Worm (Caenorhabditis elegans): ENCODE measurements around the gene C06H5.14.
A peak's percentile ranks its signal among the peaks of the same experiment; 100 is the strongest.

C06H5.14 gene

DNA sequence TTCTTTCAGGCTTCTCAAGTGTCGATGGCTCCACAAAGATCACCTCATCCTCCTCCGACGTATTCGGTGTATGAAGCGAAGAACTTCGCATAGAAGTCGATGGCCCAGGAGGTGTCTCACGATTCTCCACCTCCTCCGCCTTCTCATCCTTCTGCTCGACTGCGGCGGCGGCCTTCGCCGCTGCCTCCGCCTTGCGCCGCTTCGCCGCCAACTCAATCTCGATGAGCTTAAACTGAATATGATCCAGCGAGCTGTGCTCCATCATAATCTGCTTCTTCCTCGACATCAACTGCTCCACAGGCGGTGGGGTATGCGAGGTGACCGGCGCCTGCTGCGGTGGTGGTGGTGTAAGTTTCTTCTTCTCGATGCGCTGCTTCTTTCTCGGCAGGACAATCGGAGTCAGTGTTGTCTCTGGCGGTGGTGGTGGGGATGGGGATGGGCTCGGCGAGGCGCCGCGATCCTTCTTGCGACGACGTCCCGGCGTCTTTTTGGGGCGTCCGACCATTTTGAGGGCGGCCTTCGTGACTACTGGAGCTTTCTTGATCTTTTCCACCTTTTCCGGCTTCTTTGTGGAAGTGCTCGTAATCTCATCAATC is 40.0 kb downstream of the C06H5.14 start:
- TF ChIP-seq ets-7 (tag; optimal IDR thresholded peaks at IDR 0.05) (no peak), sea-1 (GFP tag; conservative IDR thresholded peaks at IDR 0.05) (0 out of 2 replicates have a peak, but pooled peaks have one; percentile 17), hnd-1 (tag; optimal IDR thresholded peaks at IDR 0.05) (no peak), B0310.2 (tag; optimal IDR thresholded peaks at IDR 0.05) (no peak), hmbx-1 (tag; optimal IDR thresholded peaks at IDR 0.05) (no peak), flt-1 (GFP tag; IDR thresholded peaks at IDR 0.05) (no peak), tbx-37 (GFP tag; conservative IDR thresholded peaks at IDR 0.05) (no peak), tra-4 (tag; optimal IDR thresholded peaks at IDR 0.05) (no peak)

ce11 chrV:17944849-17945452 is 41.0 kb downstream of the C06H5.14 start:
- TF ChIP-seq scrt-1 (GFP tag; IDR thresholded peaks at IDR 0.05): 0 out of 2 replicates have a peak, but pooled peaks have one; percentile 23
- no peak for TF ChIP-seq ceh-36 (tag; optimal IDR thresholded peaks at IDR 0.05)

ce11 chrV:17945460-17945859 is 41.5 kb downstream of the C06H5.14 start:
- TF ChIP-seq hnd-1 (tag; optimal IDR thresholded peaks at IDR 0.05) (no peak), tbx-11 (GFP tag; IDR thresholded peaks at IDR 0.05) (no peak), hmbx-1 (tag; optimal IDR thresholded peaks at IDR 0.05) (no peak), sea-1 (GFP tag; conservative IDR thresholded peaks at IDR 0.05) (0 out of 2 replicates have a peak, but pooled peaks have one; percentile 5)

ce11 chrV:17947266-17947665 is 43.3 kb downstream of the C06H5.14 start:
- TF ChIP-seq hmg-4 (GFP tag; optimal IDR thresholded peaks at IDR 0.05): no peak
- TF ChIP-seq B0310.2 (tag; optimal IDR thresholded peaks at IDR 0.05): no peak
- TF ChIP-seq tbx-11 (GFP tag; IDR thresholded peaks at IDR 0.05): no peak
- no peak for TF ChIP-seq scrt-1 (GFP tag; IDR thresholded peaks at IDR 0.05)
- no peak for TF ChIP-seq hmbx-1 (tag; optimal IDR thresholded peaks at IDR 0.05)
- TF ChIP-seq sea-1 (GFP tag; conservative IDR thresholded peaks at IDR 0.05): no peak
- no peak for TF ChIP-seq ceh-36 (tag; optimal IDR thresholded peaks at IDR 0.05)
- no peak for TF ChIP-seq ceh-13 (GFP tag; optimal IDR thresholded peaks at IDR 0.05)
- TF ChIP-seq tra-4 (tag; optimal IDR thresholded peaks at IDR 0.05): no peak
- no peak for TF ChIP-seq hnd-1 (tag; optimal IDR thresholded peaks at IDR 0.05)
- no peak for TF ChIP-seq pes-1 (GFP tag; IDR thresholded peaks at IDR 0.05)
- TF ChIP-seq flt-1 (GFP tag; IDR thresholded peaks at IDR 0.05): no peak
- TF ChIP-seq ets-7 (tag; optimal IDR thresholded peaks at IDR 0.05): no peak

DNA sequence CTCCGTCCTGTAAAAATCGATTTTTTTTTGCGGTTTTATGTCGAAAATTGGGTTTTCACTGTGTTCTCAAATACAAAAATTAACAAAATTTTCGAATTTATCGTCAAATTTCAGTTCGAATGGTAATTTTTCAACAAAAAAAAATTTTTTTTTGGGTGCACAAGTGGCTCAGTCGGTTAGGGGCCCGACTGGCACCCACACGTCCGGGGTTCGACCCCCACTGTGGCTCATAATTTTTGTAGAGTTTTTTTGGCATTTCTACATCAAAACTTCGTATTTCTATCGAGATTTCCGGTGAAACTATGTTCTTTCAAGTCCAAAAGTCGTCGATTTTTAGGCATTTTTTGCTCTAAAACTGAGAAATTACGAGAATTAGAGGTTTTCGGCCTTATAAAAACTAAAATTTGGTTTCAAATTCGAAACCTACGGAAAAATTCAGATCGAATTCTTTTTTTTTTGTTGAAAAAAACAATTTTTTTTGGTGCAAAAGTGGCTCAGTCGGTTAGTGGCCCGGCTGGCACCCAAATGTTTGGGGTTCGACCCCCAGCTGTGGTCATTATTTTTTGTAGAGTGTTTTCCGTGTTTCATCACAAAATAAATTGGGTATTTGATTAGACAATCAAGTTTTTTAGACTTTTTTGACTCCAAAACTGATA is 44.2 kb downstream of the C06H5.14 start:
- TF ChIP-seq hmbx-1 (tag; optimal IDR thresholded peaks at IDR 0.05) (no peak), tbx-11 (GFP tag; IDR thresholded peaks at IDR 0.05) (no peak), flt-1 (GFP tag; IDR thresholded peaks at IDR 0.05) (no peak), tra-4 (tag; optimal IDR thresholded peaks at IDR 0.05) (no peak), ets-7 (tag; optimal IDR thresholded peaks at IDR 0.05) (no peak), ceh-36 (tag; optimal IDR thresholded peaks at IDR 0.05) (no peak), hmg-4 (GFP tag; optimal IDR thresholded peaks at IDR 0.05) (no peak), hnd-1 (tag; optimal IDR thresholded peaks at IDR 0.05) (no peak), F13C5.2 (tag; optimal IDR thresholded peaks at IDR 0.05) (no peak), aly-1 (tag; optimal IDR thresholded peaks at IDR 0.05) (no peak), B0310.2 (tag; optimal IDR thresholded peaks at IDR 0.05) (no peak), sea-1 (GFP tag; conservative IDR thresholded peaks at IDR 0.05) (no peak), ceh-13 (GFP tag; optimal IDR thresholded peaks at IDR 0.05) (no peak), ama-1 (optimal IDR thresholded peaks at IDR 0.05) (no peak), pes-1 (GFP tag; IDR thresholded peaks at IDR 0.05) (no peak), scrt-1 (GFP tag; IDR thresholded peaks at IDR 0.05) (no peak)

ce11 chrV:17949093-17949492 is 45.2 kb downstream of the C06H5.14 start, which contains the start of gene dpy-21:
Gene dpy-21 (minus strand): TSS chrV:17949193.
- TF ChIP-seq ceh-13 (GFP tag; optimal IDR thresholded peaks at IDR 0.05): no peak
- no peak for TF ChIP-seq aly-1 (tag; optimal IDR thresholded peaks at IDR 0.05)
- no peak for TF ChIP-seq sea-1 (GFP tag; conservative IDR thresholded peaks at IDR 0.05)
- TF ChIP-seq scrt-1 (GFP tag; IDR thresholded peaks at IDR 0.05): no peak
- TF ChIP-seq tbx-37 (GFP tag; conservative IDR thresholded peaks at IDR 0.05): no peak

ce11 chrV:17951172-17951999 is 47.5 kb downstream of the C06H5.14 start, which contains the start of gene Y59A8B.24:
Gene Y59A8B.24 (plus strand): TSS chrV:17951949.
- TF ChIP-seq hmg-4 (GFP tag; optimal IDR thresholded peaks at IDR 0.05) (peak; percentile 78), flt-1 (GFP tag; IDR thresholded peaks at IDR 0.05) (peak; percentile 37; the same call in 1 of the 2 replicates), pes-1 (GFP tag; IDR thresholded peaks at IDR 0.05) (0 out of 2 replicates have a peak, but pooled peaks have one; percentile 7), hnd-1 (tag; optimal IDR thresholded peaks at IDR 0.05) (no peak), scrt-1 (GFP tag; IDR thresholded peaks at IDR 0.05) (peak; percentile 57; the same call in 1 of the 2 replicates), ceh-13 (GFP tag; optimal IDR thresholded peaks at IDR 0.05) (no peak), aly-1 (tag; optimal IDR thresholded peaks at IDR 0.05) (peak; percentile 78), F13C5.2 (tag; optimal IDR thresholded peaks at IDR 0.05) (peak; percentile 81), sea-1 (GFP tag; conservative IDR thresholded peaks at IDR 0.05) (peak; percentile 60; the same call in 1 of the 2 replicates)
